Worm (Caenorhabditis elegans) whole organism, L4/young adult: ENCODE data around the gene srbc-59.

ENCODE experiments used
- W03F9.2 ChIP-seq: fragments of 150-350 bp; optimal IDR thresholded peaks from 2 replicates; lab custom pipeline; 2014; ENCODE audit warnings: missing biosample characterization, missing genetic modification characterization
- dao-5 ChIP-seq: sonication (generic microtip); optimal IDR thresholded peaks from 2 replicates; lab custom pipeline; 2016; ENCODE audit warnings: missing genotype, missing genetic modification characterization, moderate library complexity, missing compliant biosample characterization

ce11 chrV:731330-731729 lies 47.1 kb upstream of the srbc-59 start:
- peak; percentile 41 for TF ChIP-seq W03F9.2 (tag; lab: Kevin White, UChicago)
- no peak for TF ChIP-seq dao-5
